Fruit fly (Drosophila melanogaster) whole organism, prepupa: ENCODE data around the gene syd.

Experiments
- Blimp-1 ChIP-seq: fragments of 200-800 bp; sonication (Bioruptor generic); optimal IDR thresholded peaks from 3 replicates; lab custom pipeline; 2017; ENCODE audit warnings: missing biosample characterization, missing genetic modification characterization, mild to moderate bottlenecking, moderate library complexity, missing genetic modification reagents
- CG11762 ChIP-seq: fragments of 200-800 bp; sonication (Bioruptor generic); optimal IDR thresholded peaks from 3 replicates; lab custom pipeline; 2016; ENCODE audit warnings: missing biosample characterization, missing genetic modification characterization; ENCODE audit not compliant: insufficient read depth
- CG15336 ChIP-seq: fragments of 200-800 bp; sonication (Bioruptor generic); IDR thresholded peaks from 2 replicates; pipeline ENCODE4 v1.3.6; 2022; ENCODE audit warnings: missing biosample characterization, missing genetic modification characterization
- CG6808 ChIP-seq: fragments of 200-800 bp; sonication (Bioruptor generic); optimal IDR thresholded peaks from 3 replicates; lab custom pipeline; 2017; ENCODE audit warnings: missing biosample characterization, missing genetic modification characterization, mild to moderate bottlenecking, moderate library complexity, missing genetic modification reagents
- CG8319 ChIP-seq: fragments of 200-800 bp; sonication (Bioruptor generic); optimal IDR thresholded peaks from 3 replicates; lab custom pipeline; 2016; ENCODE audit warnings: missing biosample characterization, missing genetic modification characterization
- Eip93F ChIP-seq: fragments of 200-800 bp; sonication (Bioruptor generic); optimal IDR thresholded peaks from 2 replicates; lab custom pipeline; 2016; ENCODE audit warnings: missing biosample characterization, mild to moderate bottlenecking, missing genetic modification characterization
- Ets96B ChIP-seq: fragments of 200-800 bp; optimal IDR thresholded peaks from 2 replicates; lab custom pipeline; 2019; ENCODE audit warnings: missing biosample characterization, mild to moderate bottlenecking, missing genetic modification characterization, moderate library complexity
- Hr4 ChIP-seq: fragments of 200-800 bp; sonication (Bioruptor generic); optimal IDR thresholded peaks from 3 replicates; lab custom pipeline; 2016; ENCODE audit warnings: missing biosample characterization, missing genetic modification characterization
- Lpt ChIP-seq: fragments of 200-800 bp; sonication (Bioruptor generic); optimal IDR thresholded peaks from 3 replicates; lab custom pipeline; 2016; ENCODE audit warnings: missing biosample characterization, missing genetic modification characterization
- Met ChIP-seq: fragments of 200-800 bp; sonication (Bioruptor generic); optimal IDR thresholded peaks from 3 replicates; lab custom pipeline; 2016; ENCODE audit warnings: missing biosample characterization, missing genetic modification characterization
- OdsH ChIP-seq: fragments of 200-800 bp; sonication (Bioruptor generic); optimal IDR thresholded peaks from 3 replicates; lab custom pipeline; 2016; ENCODE audit warnings: missing biosample characterization, missing genetic modification characterization
- fkh ChIP-seq: fragments of 200-800 bp; sonication (Bioruptor generic); optimal IDR thresholded peaks from 3 replicates; lab custom pipeline; 2017; ENCODE audit warnings: missing biosample characterization, mild to moderate bottlenecking, missing genetic modification characterization, moderate library complexity
- salr ChIP-seq, 2 experiments: fragments of 200-800 bp; sonication (Bioruptor generic); optimal IDR thresholded peaks; 3 replicates each; lab custom pipeline; 2016 to 2018; ENCODE audit warnings: missing biosample characterization in 2 of 2, missing genetic modification characterization in 2 of 2, mild to moderate bottlenecking in 1 of 2

DNA sequence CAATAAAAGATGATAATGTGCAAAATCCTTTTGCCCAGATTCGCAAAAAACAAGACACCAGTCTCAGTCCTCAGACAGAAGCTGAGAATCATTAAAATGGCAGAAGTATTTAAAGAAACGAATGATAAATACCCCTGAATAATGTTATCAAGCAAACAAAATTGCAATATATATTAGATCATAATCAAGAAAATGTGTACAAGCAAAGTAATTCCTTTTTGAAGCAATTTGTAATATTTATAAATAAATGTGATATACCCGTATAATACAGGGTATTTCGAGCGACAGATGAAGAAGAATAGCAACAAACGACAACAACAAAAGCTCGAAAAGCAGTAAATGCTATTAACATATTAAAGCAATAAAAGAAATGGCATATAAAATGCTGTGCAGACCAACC, 22.2 kb upstream of the syd start:
- no peak for TF ChIP-seq Met (GFP tag; lab: Kevin White, UChicago)
- no peak for TF ChIP-seq CG11762
- no peak for TF ChIP-seq salr (GFP tag; optimal IDR thresholded peaks at IDR 0.05; lab: Kevin White, UChicago)
- TF ChIP-seq OdsH = no peak
- TF ChIP-seq CG8319 (GFP tag; lab: Kevin White, UChicago) = no peak
- TF ChIP-seq Hr4 = no peak
- no peak for TF ChIP-seq Blimp-1 (GFP tag; lab: Kevin White, UChicago)
- no peak for TF ChIP-seq Lpt (GFP tag; lab: Kevin White, UChicago)
- TF ChIP-seq Eip93F (GFP tag; lab: Kevin White, UChicago) = no peak
- TF ChIP-seq CG15336 = no peak
- no peak for TF ChIP-seq Ets96B (tag; lab: Kevin White, UChicago)
- TF ChIP-seq CG6808 (GFP tag; lab: Kevin White, UChicago) = no peak
- TF ChIP-seq fkh (GFP tag; lab: Kevin White, UChicago) = no peak
